Worm (Caenorhabditis elegans): ENCODE measurements around the gene Y53G8AR.9.

- TF ChIP-seq sdc-2 (tag; optimal IDR thresholded peaks at IDR 0.05) (no peak), T23F11.4 (GFP tag; optimal IDR thresholded peaks at IDR 0.05) (no peak), pqm-1 (tag; optimal IDR thresholded peaks at IDR 0.05) (no peak), pha-2 (tag; optimal IDR thresholded peaks at IDR 0.05) (no peak), F13H6.1 (tag; optimal IDR thresholded peaks at IDR 0.05) (no peak), dve-1 (tag; optimal IDR thresholded peaks at IDR 0.05) (no peak), ama-1 (optimal IDR thresholded peaks at IDR 0.05) (no peak), ceh-6 (GFP tag; optimal IDR thresholded peaks at IDR 0.05) (no peak), hlh-15 (tag; optimal IDR thresholded peaks at IDR 0.05) (no peak), ceh-30 (tag; optimal IDR thresholded peaks at IDR 0.05) (no peak), pros-1 (tag; optimal IDR thresholded peaks at IDR 0.05) (no peak), pag-3 (tag; optimal IDR thresholded peaks at IDR 0.05; ENCODE audit: borderline replicate concordance) (no peak)
Observed at ce11 chrIII:3370054-3370453, 49.0 kb upstream of the Y53G8AR.9 start, which contains the start of gene prk-2.

All from whole organism, late embryonic.